Fruit fly (Drosophila melanogaster) whole organism: Measurements from ENCODE around the gene ATPsynepsilonL.

Source experiments
- CG8478 ChIP-seq: fragments of >200 bp; optimal IDR thresholded peaks from 2 replicates; lab custom pipeline; 2018; ENCODE audit warnings: inconsistent platforms
- Dll ChIP-seq: fragments of >200 bp; optimal IDR thresholded peaks from 2 replicates; lab custom pipeline; 2017
- EcR ChIP-seq, 2 experiments: fragments of >200 bp; optimal IDR thresholded peaks; 2 replicates each; lab custom pipeline; 2017; ENCODE audit warnings: missing biosample characterization in 2 of 2, missing genetic modification characterization in 2 of 2, missing genetic modification reagents in 2 of 2
- pan ChIP-seq: fragments of >200 bp; optimal IDR thresholded peaks from 2 replicates; lab custom pipeline; 2017
- psq ChIP-seq: fragments of >200 bp; optimal IDR thresholded peaks from 2 replicates; lab custom pipeline; 2017
- usp ChIP-seq: fragments of >200 bp; optimal IDR thresholded peaks from 2 replicates; lab custom pipeline; 2017; ENCODE audit warnings: missing biosample characterization, missing genetic modification characterization, mixed read lengths

dm6 chr3R:10083077-10083476 lies 38.5 kb upstream of the ATPsynepsilonL start:
- TF ChIP-seq CG8478 (lab: Kevin White, UChicago) = no peak
- no peak for TF ChIP-seq psq (lab: Kevin White, UChicago)
- no peak for TF ChIP-seq pan (lab: Kevin White, UChicago)
- no peak for TF ChIP-seq usp (GFP tag; lab: Kevin White, UChicago)
- TF ChIP-seq EcR (GFP tag; optimal IDR thresholded peaks at IDR 0.05; lab: Kevin White, UChicago) = no peak
- no peak for TF ChIP-seq Dll (lab: Kevin White, UChicago)
